Worm (Caenorhabditis elegans) whole organism, young adult: Measurements from ENCODE around the gene tbx-7.

Experiments
- B0035.1 ChIP-seq: sonication (generic microtip); optimal IDR thresholded peaks from 2 replicates; lab custom pipeline; 2016; ENCODE audit warnings: missing genetic modification characterization, mild to moderate bottlenecking, missing compliant biosample characterization, missing genotype, missing genetic modification reagents
- C17E4.6 ChIP-seq: fragments of 200-800 bp; sonication (Bioruptor generic); IDR thresholded peaks from 2 replicates; pipeline ENCODE4 v1.3.6; 2022; ENCODE audit warnings: missing genetic modification reagents, missing genetic modification characterization, missing compliant biosample characterization
- F10E7.11 ChIP-seq: sonication (generic microtip); optimal IDR thresholded peaks from 2 replicates; lab custom pipeline; 2017; ENCODE audit warnings: mild to moderate bottlenecking, missing genetic modification characterization, moderate library complexity, missing compliant biosample characterization
- F22D6.2 ChIP-seq: sonication (generic microtip); optimal IDR thresholded peaks from 2 replicates; lab custom pipeline; 2016; ENCODE audit warnings: mild to moderate bottlenecking, missing genetic modification characterization, missing compliant biosample characterization
- F23B12.7 ChIP-seq: sonication (generic microtip); optimal IDR thresholded peaks from 2 replicates; lab custom pipeline; 2017; ENCODE audit warnings: missing genetic modification characterization, mild to moderate bottlenecking, missing compliant biosample characterization, antibody characterized with exemption, moderate library complexity; ENCODE audit not compliant: insufficient read depth
- F39B2.1 ChIP-seq: fragments of 200-800 bp; sonication (Bioruptor generic); IDR thresholded peaks from 2 replicates; pipeline ENCODE4 v1.3.6; 2022; ENCODE audit warnings: missing genetic modification reagents, missing genetic modification characterization, missing compliant biosample characterization
- F49E8.2 ChIP-seq: sonication (generic microtip); optimal IDR thresholded peaks from 3 replicates; lab custom pipeline; 2017; ENCODE audit warnings: missing genetic modification characterization, mild to moderate bottlenecking, missing compliant biosample characterization, antibody characterized with exemption, moderate library complexity; ENCODE audit not compliant: insufficient read depth
- F52B5.7 ChIP-seq: sonication (generic microtip); optimal IDR thresholded peaks from 2 replicates; lab custom pipeline; 2016; ENCODE audit warnings: mild to moderate bottlenecking, missing genetic modification characterization, missing compliant biosample characterization
- F55B11.4 ChIP-seq: sonication (generic microtip); optimal IDR thresholded peaks from 2 replicates; lab custom pipeline; 2016; ENCODE audit warnings: missing compliant biosample characterization, missing genetic modification characterization, borderline replicate concordance; ENCODE audit not compliant: insufficient read depth
- F57A8.1 ChIP-seq: fragments of 200-800 bp; sonication (Bioruptor generic); optimal IDR thresholded peaks from 2 replicates; lab custom pipeline; 2018; ENCODE audit warnings: mild to moderate bottlenecking, missing genetic modification characterization, moderate library complexity, missing compliant biosample characterization
- T07F8.4 ChIP-seq: sonication (generic microtip); optimal IDR thresholded peaks from 2 replicates; lab custom pipeline; 2016; ENCODE audit warnings: mild to moderate bottlenecking, missing genetic modification characterization, moderate library complexity, missing compliant biosample characterization
- Y53G8AR.9 ChIP-seq: fragments of 200-800 bp; sonication (Bioruptor generic); conservative IDR thresholded peaks from 2 replicates; pipeline ENCODE4 v1.3.6; 2022; ENCODE audit warnings: missing genetic modification reagents, missing genetic modification characterization, missing compliant biosample characterization
- atf-7 ChIP-seq: sonication (generic microtip); optimal IDR thresholded peaks from 2 replicates; lab custom pipeline; 2017; ENCODE audit warnings: mild to moderate bottlenecking, missing genetic modification characterization, missing compliant biosample characterization
- attf-5 ChIP-seq: fragments of 200-800 bp; sonication (Bioruptor generic); optimal IDR thresholded peaks from 2 replicates; lab custom pipeline; 2018; ENCODE audit warnings: mild to moderate bottlenecking, missing genetic modification characterization, missing compliant biosample characterization
- bed-1 ChIP-seq: fragments of 200-800 bp; sonication (Bioruptor generic); IDR thresholded peaks from 2 replicates; pipeline ENCODE4 v1.3.6; 2022; ENCODE audit warnings: missing genetic modification reagents, missing genetic modification characterization, missing compliant biosample characterization
- ccch-3 ChIP-seq: fragments of 200-800 bp; sonication (Bioruptor generic); optimal IDR thresholded peaks from 2 replicates; lab custom pipeline; 2018; ENCODE audit warnings: mild to moderate bottlenecking, missing genetic modification characterization, missing compliant biosample characterization
- ceh-40 ChIP-seq: fragments of 200-800 bp; sonication (Bioruptor generic); IDR thresholded peaks from 2 replicates; pipeline ENCODE4 v1.3.6; 2022; ENCODE audit warnings: missing genetic modification characterization, missing compliant biosample characterization
- ceh-58 ChIP-seq: fragments of 200-800 bp; sonication (Bioruptor generic); IDR thresholded peaks from 2 replicates; pipeline ENCODE4 v1.3.6; 2022; ENCODE audit warnings: missing genetic modification characterization, missing compliant biosample characterization
- ceh-79 ChIP-seq: sonication (generic microtip); optimal IDR thresholded peaks from 2 replicates; lab custom pipeline; 2017; ENCODE audit warnings: mild to moderate bottlenecking, missing genetic modification characterization, missing compliant biosample characterization
- dpff-1 ChIP-seq: sonication (generic microtip); optimal IDR thresholded peaks from 2 replicates; lab custom pipeline; 2017; ENCODE audit warnings: mild to moderate bottlenecking, missing genetic modification characterization, missing compliant biosample characterization
- dpl-1 ChIP-seq: fragments of 150-350 bp; optimal IDR thresholded peaks from 2 replicates; lab custom pipeline; 2014; ENCODE audit warnings: missing biosample characterization, missing genetic modification reagents, missing genetic modification characterization
- egl-18 ChIP-seq: fragments of 200-800 bp; sonication (Bioruptor generic); IDR thresholded peaks from 2 replicates; pipeline ENCODE4 v1.3.6; 2022; ENCODE audit warnings: missing genetic modification reagents, missing genetic modification characterization, missing compliant biosample characterization
- him-1 ChIP-seq: sonication (generic microtip); optimal IDR thresholded peaks from 2 replicates; lab custom pipeline; 2016; ENCODE audit warnings: missing genotype, missing genetic modification reagents, missing genetic modification characterization, missing compliant biosample characterization
- hlh-12 ChIP-seq: sonication (generic microtip); optimal IDR thresholded peaks from 2 replicates; lab custom pipeline; 2016; ENCODE audit warnings: missing genetic modification characterization, missing compliant biosample characterization
- hmg-20 ChIP-seq: fragments of 200-800 bp; sonication (Bioruptor generic); IDR thresholded peaks from 2 replicates; pipeline ENCODE4 v1.3.6; 2022; ENCODE audit warnings: missing genetic modification reagents, missing genetic modification characterization, missing compliant biosample characterization
- lag-1 ChIP-seq: fragments of 200-800 bp; sonication (Bioruptor generic); IDR thresholded peaks from 2 replicates; pipeline ENCODE4 v1.3.6; 2022; ENCODE audit warnings: missing genetic modification reagents, missing genetic modification characterization, missing compliant biosample characterization
- let-526 ChIP-seq: fragments of 200-800 bp; sonication (Bioruptor generic); IDR thresholded peaks from 2 replicates; pipeline ENCODE4 v1.3.6; 2022; ENCODE audit warnings: missing genetic modification reagents, missing genetic modification characterization, missing compliant biosample characterization
- let-607 ChIP-seq, 2 experiments: fragments of 200-800 bp in 1 of 2; sonication (Bioruptor generic) in 1 of 2; sonication (generic microtip) in 1 of 2; optimal IDR thresholded peaks; 2 replicates each; lab custom pipeline; 2016 to 2018; ENCODE audit warnings: mild to moderate bottlenecking in 2 of 2, missing compliant biosample characterization in 2 of 2, missing genetic modification characterization in 2 of 2, moderate library complexity in 2 of 2, missing genotype in 1 of 2
- lin-26 ChIP-seq: fragments of 200-800 bp; sonication (Bioruptor generic); IDR thresholded peaks from 2 replicates; pipeline ENCODE4 v1.3.6; 2022; ENCODE audit warnings: missing genetic modification reagents, missing genetic modification characterization, missing compliant biosample characterization
- lin-40 ChIP-seq: sonication (generic microtip); optimal IDR thresholded peaks from 2 replicates; lab custom pipeline; 2016; ENCODE audit warnings: missing genetic modification characterization, mild to moderate bottlenecking, missing compliant biosample characterization, missing genotype, missing genetic modification reagents
- lir-1 ChIP-seq: fragments of 200-800 bp; sonication (Bioruptor generic); conservative IDR thresholded peaks from 2 replicates; pipeline ENCODE4 v1.3.6; 2022; ENCODE audit warnings: missing genetic modification reagents, missing genetic modification characterization, missing compliant biosample characterization
- madf-3 ChIP-seq: fragments of 200-800 bp; sonication (Bioruptor generic); IDR thresholded peaks from 2 replicates; pipeline ENCODE4 v1.3.6; 2022; ENCODE audit warnings: missing genetic modification reagents, missing genetic modification characterization, missing compliant biosample characterization
- madf-6 ChIP-seq: fragments of 200-800 bp; sonication (Bioruptor generic); IDR thresholded peaks from 2 replicates; pipeline ENCODE4 v1.3.6; 2022; ENCODE audit warnings: missing genetic modification reagents, missing genetic modification characterization, missing compliant biosample characterization
- nfya-2 ChIP-seq: fragments of 200-800 bp; sonication (Bioruptor generic); IDR thresholded peaks from 2 replicates; pipeline ENCODE4 v1.3.6; 2022; ENCODE audit warnings: missing genetic modification reagents, missing genetic modification characterization, missing compliant biosample characterization
- nhr-179 ChIP-seq: sonication (generic microtip); optimal IDR thresholded peaks from 2 replicates; lab custom pipeline; 2016; ENCODE audit warnings: mild to moderate bottlenecking, missing genetic modification characterization, missing compliant biosample characterization
- pbrm-1 ChIP-seq: fragments of 200-800 bp; sonication (Bioruptor generic); IDR thresholded peaks from 2 replicates; pipeline ENCODE4 v1.3.6; 2022; ENCODE audit warnings: missing genetic modification reagents, missing genetic modification characterization, missing compliant biosample characterization
- rcor-1 ChIP-seq: fragments of 200-800 bp; sonication (Bioruptor generic); IDR thresholded peaks from 2 replicates; pipeline ENCODE4 v1.3.6; 2022; ENCODE audit warnings: missing genetic modification reagents, missing genetic modification characterization, missing compliant biosample characterization
- sdz-38 ChIP-seq: sonication (generic microtip); optimal IDR thresholded peaks from 2 replicates; lab custom pipeline; 2016; ENCODE audit warnings: missing genotype, missing genetic modification characterization, missing compliant biosample characterization
- sea-2 ChIP-seq: fragments of 200-800 bp; sonication (Bioruptor generic); IDR thresholded peaks from 2 replicates; pipeline ENCODE4 v1.3.6; 2022; ENCODE audit warnings: missing genetic modification characterization, missing compliant biosample characterization
- sptf-2 ChIP-seq: fragments of 200-800 bp; sonication (Bioruptor generic); optimal IDR thresholded peaks from 2 replicates; lab custom pipeline; 2018; ENCODE audit warnings: mild to moderate bottlenecking, missing genetic modification characterization, missing compliant biosample characterization
- unc-62 ChIP-seq: fragments of 150-350 bp; optimal IDR thresholded peaks from 2 replicates; lab custom pipeline; 2014; ENCODE audit warnings: missing biosample characterization, missing genetic modification reagents, missing genetic modification characterization
- zim-3 ChIP-seq: sonication (generic microtip); optimal IDR thresholded peaks from 2 replicates; lab custom pipeline; 2017; ENCODE audit warnings: mild to moderate bottlenecking, missing genetic modification characterization, moderate library complexity, missing compliant biosample characterization
- ztf-18 ChIP-seq: sonication (generic microtip); optimal IDR thresholded peaks from 2 replicates; lab custom pipeline; 2016; ENCODE audit warnings: missing genotype, mild to moderate bottlenecking, missing genetic modification characterization, missing compliant biosample characterization

Gene tbx-7

DNA sequence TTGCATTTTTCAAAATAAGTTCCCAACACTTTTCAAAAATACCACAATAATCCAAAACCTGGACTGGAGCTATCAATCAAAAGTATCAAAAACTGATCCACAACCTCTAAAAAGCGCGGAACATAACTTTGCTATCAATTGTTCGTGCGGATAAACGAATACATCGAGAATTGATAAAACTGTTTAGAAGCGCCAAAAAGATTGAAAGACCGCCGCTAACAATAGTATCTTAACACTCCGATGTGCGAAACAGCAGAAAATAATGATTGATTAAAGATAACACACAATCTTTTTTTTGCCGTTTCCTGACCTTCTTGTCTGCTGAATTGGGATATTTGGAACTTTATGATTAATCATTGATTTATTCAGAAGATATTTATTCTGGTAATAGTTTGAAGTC, at the start of gene tbx-7:
Gene tbx-7 (minus strand): TSS at position 101 of the 400 bp plus-strand sequence.
- TF ChIP-seq ceh-58 = no peak
- no peak for TF ChIP-seq unc-62 (GFP tag; lab: Kevin White, UChicago)
- TF ChIP-seq hlh-12 (tag; lab: Kevin White, UChicago) = no peak

- no peak for TF ChIP-seq bed-1 (GFP tag; lab: Robert Waterston, UW)
- no peak for TF ChIP-seq ztf-18 (tag; lab: Kevin White, UChicago)
- TF ChIP-seq him-1 (tag; lab: Kevin White, UChicago) = no peak
- no peak for TF ChIP-seq attf-5 (GFP tag; lab: Kevin White, UChicago)
- no peak for TF ChIP-seq T07F8.4
- TF ChIP-seq sea-2 (GFP tag; lab: Robert Waterston, UW) = no peak
- no peak for TF ChIP-seq rcor-1
- TF ChIP-seq, all 124 proteins: peak for 0
Observed at ce11 chrIII:6077973-6078372, 49.6 kb upstream of the tbx-7 start.

DNA sequence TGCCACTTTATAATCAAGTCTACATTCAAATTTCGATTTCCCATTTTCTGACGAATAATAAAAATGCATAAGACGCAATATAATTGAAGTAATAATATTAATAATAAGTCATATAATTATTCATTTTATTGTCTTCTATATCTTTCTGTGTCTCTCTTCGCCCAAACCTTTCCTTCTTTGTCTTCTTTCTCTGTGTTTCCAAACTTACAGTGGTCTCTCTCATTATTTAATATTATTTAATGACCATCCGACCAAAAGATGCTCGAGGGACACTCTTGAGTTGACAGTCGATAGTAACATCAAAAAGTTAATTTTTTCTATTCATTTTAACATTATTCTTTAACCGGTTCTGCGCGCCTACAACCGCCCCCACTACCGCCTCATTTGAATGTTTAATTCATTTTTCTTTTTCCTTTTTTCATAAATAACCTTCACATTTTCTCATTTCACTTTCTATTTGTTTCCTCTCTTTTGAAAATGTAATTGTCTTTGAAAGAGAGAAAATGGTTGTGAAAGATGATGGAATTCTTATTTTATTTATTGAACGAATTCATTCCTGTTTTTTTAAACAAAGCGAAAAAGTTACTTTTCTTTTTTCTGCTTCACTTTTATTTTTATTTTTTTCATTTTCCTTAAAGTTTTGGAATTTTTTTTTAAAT, 45.5 kb upstream of the tbx-7 start:
- TF ChIP-seq zim-3 (tag; lab: Kevin White, UChicago) (no peak), lin-26 (no peak), egl-18 (GFP tag; lab: Robert Waterston, UW) (no peak), F10E7.11 (tag; lab: Kevin White, UChicago) (no peak), let-526 (GFP tag; lab: Robert Waterston, UW) (no peak), pbrm-1 (GFP tag; lab: Robert Waterston, UW) (no peak), F23B12.7 (tag; lab: Kevin White, UChicago) (no peak), C17E4.6 (no peak), lir-1 (GFP tag; lab: Robert Waterston, UW) (no peak), lin-40 (tag; lab: Kevin White, UChicago) (no peak), let-607 (tag; optimal IDR thresholded peaks at IDR 0.05; lab: Kevin White, UChicago) (no peak), F39B2.1 (GFP tag; lab: Robert Waterston, UW) (no peak), F57A8.1 (no peak), F22D6.2 (tag; lab: Kevin White, UChicago) (no peak), attf-5 (GFP tag; lab: Kevin White, UChicago) (no peak), atf-7 (tag; lab: Kevin White, UChicago) (no peak), nhr-179 (tag; lab: Kevin White, UChicago) (no peak), hmg-20 (GFP tag; lab: Robert Waterston, UW) (no peak), F55B11.4 (tag; lab: Kevin White, UChicago) (no peak), F52B5.7 (no peak)

DNA sequence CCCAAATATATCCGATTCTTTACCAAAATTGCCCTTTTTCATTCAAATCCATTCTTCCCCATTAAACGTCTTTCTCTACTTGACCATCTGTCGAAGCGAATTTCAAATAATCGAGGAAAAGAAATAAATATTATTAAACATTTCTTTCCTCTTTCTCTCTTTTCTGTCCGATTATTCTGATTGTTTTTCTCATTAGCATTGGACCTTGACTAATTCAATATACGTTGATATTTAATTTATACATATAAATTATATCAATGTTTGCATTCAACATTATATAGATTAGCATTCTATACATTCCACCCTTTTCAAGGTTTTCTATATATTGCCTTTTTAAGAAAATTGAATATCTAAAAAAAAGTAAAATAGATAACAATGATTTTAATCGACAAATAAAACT, 44.6 kb upstream of the tbx-7 start:
- no peak for TF ChIP-seq dpl-1 (GFP tag; lab: Kevin White, UChicago)
- no peak for TF ChIP-seq madf-3 (GFP tag; lab: Robert Waterston, UW)
- TF ChIP-seq lag-1 (GFP tag; lab: Robert Waterston, UW) = no peak

- TF ChIP-seq F49E8.2 (tag; lab: Kevin White, UChicago) (no peak), sptf-2 (GFP tag; lab: Kevin White, UChicago) (no peak), ceh-79 (tag; lab: Kevin White, UChicago) (no peak), C17E4.6 (no peak), dpff-1 (tag; lab: Kevin White, UChicago) (no peak), ccch-3 (no peak), sdz-38 (tag; lab: Kevin White, UChicago) (no peak), Y53G8AR.9 (GFP tag; lab: Robert Waterston, UW) (no peak), B0035.1 (no peak), madf-6 (no peak), nfya-2 (GFP tag; lab: Robert Waterston, UW) (no peak), ceh-40 (no peak)
Observed at ce11 chrIII:6067557-6067956, 39.2 kb upstream of the tbx-7 start, which contains the start of gene mapk-15. Gene mapk-15, plus strand, starts transcription at chrIII:6067857.
